Worm (Caenorhabditis elegans) whole organism, L3 larva: ENCODE measurements around the gene F56D1.1.

ENCODE experiments used
- R02D3.7 ChIP-seq: fragments of 150-350 bp; optimal IDR thresholded peaks from 2 replicates; lab custom pipeline; 2014; ENCODE audit warnings: missing biosample characterization, missing genetic modification characterization
- ZK546.5 ChIP-seq: sonication (generic microtip); optimal IDR thresholded peaks from 2 replicates; lab custom pipeline; 2017; ENCODE audit warnings: missing biosample characterization, missing genetic modification characterization
- aly-2 ChIP-seq: fragments of 150-350 bp; optimal IDR thresholded peaks from 2 replicates; lab custom pipeline; 2014; ENCODE audit warnings: missing biosample characterization, missing genetic modification characterization
- ama-1 ChIP-seq: fragments of 150-350 bp; optimal IDR thresholded peaks from 2 replicates; lab custom pipeline; 2018
- ceh-16 ChIP-seq: sonication (generic microtip); optimal IDR thresholded peaks from 2 replicates; lab custom pipeline; 2017; ENCODE audit warnings: missing biosample characterization, missing genetic modification characterization
- ceh-28 ChIP-seq: fragments of 150-350 bp; optimal IDR thresholded peaks from 2 replicates; lab custom pipeline; 2014; ENCODE audit warnings: missing biosample characterization, missing genetic modification reagents, missing genetic modification characterization
- ceh-82 ChIP-seq: fragments of 150-350 bp; optimal IDR thresholded peaks from 2 replicates; lab custom pipeline; 2014; ENCODE audit warnings: missing biosample characterization, missing genetic modification characterization
- ceh-9 ChIP-seq: sonication (generic microtip); optimal IDR thresholded peaks from 2 replicates; lab custom pipeline; 2018; ENCODE audit warnings: missing biosample characterization, missing genetic modification characterization
- daf-12 ChIP-seq: fragments of 150-350 bp; optimal IDR thresholded peaks from 2 replicates; lab custom pipeline; 2014; ENCODE audit warnings: missing biosample characterization, missing genetic modification reagents, missing genetic modification characterization
- egl-27 ChIP-seq: sonication (generic microtip); optimal IDR thresholded peaks from 4 replicates; lab custom pipeline; 2017; ENCODE audit warnings: missing biosample characterization, missing genetic modification reagents, missing genetic modification characterization
- egl-5 ChIP-seq: fragments of 150-350 bp; optimal IDR thresholded peaks from 2 replicates; lab custom pipeline; 2017; ENCODE audit warnings: missing biosample characterization, missing genetic modification reagents, missing genetic modification characterization, inconsistent platforms
- elt-1 ChIP-seq: fragments of 150-350 bp; optimal IDR thresholded peaks from 2 replicates; lab custom pipeline; 2014; ENCODE audit warnings: missing biosample characterization, missing genetic modification characterization
- elt-2 ChIP-seq: sonication (generic microtip); optimal IDR thresholded peaks from 2 replicates; lab custom pipeline; 2016; ENCODE audit warnings: missing genetic modification reagents, mild to moderate bottlenecking, missing genetic modification characterization, missing compliant biosample characterization
- elt-3 ChIP-seq, 3 experiments: fragments of 150-350 bp in 1 of 3; sonication (generic microtip) in 2 of 3; optimal IDR thresholded peaks; 2 replicates in 2 of 3; 4 replicates in 1 of 3; lab custom pipeline; 2014 to 2017; ENCODE audit warnings: missing biosample characterization in 3 of 3, missing genetic modification characterization in 3 of 3
- eor-1 ChIP-seq, 2 experiments: fragments of 150-350 bp; optimal IDR thresholded peaks; 2 replicates each; lab custom pipeline; 2014 to 2018; ENCODE audit warnings: missing biosample characterization in 2 of 2, missing genetic modification characterization in 2 of 2
- fkh-10 ChIP-seq: sonication (generic microtip); optimal IDR thresholded peaks from 2 replicates; lab custom pipeline; 2017; ENCODE audit warnings: missing biosample characterization, missing genetic modification reagents, missing genetic modification characterization
- fkh-2 ChIP-seq: fragments of 150-350 bp; optimal IDR thresholded peaks from 2 replicates; lab custom pipeline; 2014; ENCODE audit warnings: missing biosample characterization, missing genetic modification reagents, missing genetic modification characterization
- fos-1 ChIP-seq: fragments of 150-350 bp; optimal IDR thresholded peaks from 2 replicates; lab custom pipeline; 2014; ENCODE audit warnings: missing biosample characterization, missing genetic modification characterization
- hmg-11 ChIP-seq: sonication (generic microtip); optimal IDR thresholded peaks from 2 replicates; lab custom pipeline; 2016; ENCODE audit warnings: missing genetic modification characterization, missing compliant biosample characterization
- jun-1 ChIP-seq: fragments of 150-350 bp; optimal IDR thresholded peaks from 2 replicates; lab custom pipeline; 2014; ENCODE audit warnings: missing biosample characterization, missing genetic modification reagents, missing genetic modification characterization
- lin-15B ChIP-seq: fragments of 150-350 bp; optimal IDR thresholded peaks from 2 replicates; lab custom pipeline; 2014; ENCODE audit warnings: missing biosample characterization, missing genetic modification characterization
- lin-39 ChIP-seq: fragments of 150-350 bp; optimal IDR thresholded peaks from 2 replicates; lab custom pipeline; 2018; ENCODE audit warnings: missing biosample characterization, missing genetic modification reagents, missing genetic modification characterization
- lsy-12 ChIP-seq: sonication (generic microtip); optimal IDR thresholded peaks from 2 replicates; lab custom pipeline; 2016; ENCODE audit warnings: mild to moderate bottlenecking, missing genetic modification characterization, missing compliant biosample characterization
- mdl-1 ChIP-seq: fragments of 150-350 bp; optimal IDR thresholded peaks from 2 replicates; lab custom pipeline; 2014; ENCODE audit warnings: missing biosample characterization, missing genetic modification characterization
- mml-1 ChIP-seq: fragments of 150-350 bp; sonication (generic microtip); optimal IDR thresholded peaks from 3 replicates; lab custom pipeline; 2014; ENCODE audit warnings: missing biosample characterization, missing genetic modification characterization
- nfya-1 ChIP-seq: sonication (generic microtip); optimal IDR thresholded peaks from 2 replicates; lab custom pipeline; 2017; ENCODE audit warnings: missing genetic modification characterization, mild to moderate bottlenecking, missing compliant biosample characterization, antibody characterized with exemption, moderate library complexity; ENCODE audit not compliant: insufficient read depth
- nhr-11 ChIP-seq: fragments of 150-350 bp; optimal IDR thresholded peaks from 2 replicates; lab custom pipeline; 2014; ENCODE audit warnings: missing biosample characterization, missing genetic modification characterization
- nhr-23 ChIP-seq: fragments of 150-350 bp; optimal IDR thresholded peaks from 2 replicates; lab custom pipeline; 2014; ENCODE audit warnings: missing biosample characterization, missing genetic modification reagents, missing genetic modification characterization
- nhr-25 ChIP-seq: sonication (generic microtip); optimal IDR thresholded peaks from 2 replicates; lab custom pipeline; 2017; ENCODE audit warnings: missing biosample characterization, missing genetic modification characterization
- nhr-28 ChIP-seq: fragments of 150-350 bp; optimal IDR thresholded peaks from 2 replicates; lab custom pipeline; 2014; ENCODE audit warnings: missing biosample characterization, missing genetic modification characterization
- nhr-43 ChIP-seq: sonication (generic microtip); optimal IDR thresholded peaks from 2 replicates; lab custom pipeline; 2016; ENCODE audit warnings: mild to moderate bottlenecking, missing genetic modification characterization, missing compliant biosample characterization; ENCODE audit not compliant: poor library complexity, severe bottlenecking
- nhr-67 ChIP-seq: fragments of 150-350 bp; optimal IDR thresholded peaks from 2 replicates; lab custom pipeline; 2014; ENCODE audit warnings: missing biosample characterization, missing genetic modification characterization
- nhr-76 ChIP-seq: fragments of 150-350 bp; sonication (generic microtip); optimal IDR thresholded peaks from 5 replicates; lab custom pipeline; 2014; ENCODE audit warnings: missing biosample characterization, missing genetic modification characterization
- nhr-77 ChIP-seq: fragments of 150-350 bp; optimal IDR thresholded peaks from 2 replicates; lab custom pipeline; 2014; ENCODE audit warnings: missing biosample characterization, missing genetic modification characterization
- pha-4 ChIP-seq: fragments of 150-350 bp; optimal IDR thresholded peaks from 2 replicates; lab custom pipeline; 2014; ENCODE audit warnings: missing biosample characterization, missing genetic modification reagents, missing genetic modification characterization
- pqm-1 ChIP-seq: fragments of 150-350 bp; optimal IDR thresholded peaks from 2 replicates; lab custom pipeline; 2017; ENCODE audit warnings: missing biosample characterization, missing genetic modification characterization, inconsistent platforms
- sea-2 ChIP-seq: fragments of 150-350 bp; sonication (generic microtip); optimal IDR thresholded peaks from 4 replicates; lab custom pipeline; 2014; ENCODE audit warnings: missing biosample characterization, missing genetic modification reagents, missing genetic modification characterization
- skn-1 ChIP-seq: fragments of 150-350 bp; optimal IDR thresholded peaks from 2 replicates; lab custom pipeline; 2014; ENCODE audit warnings: missing biosample characterization, missing genetic modification characterization
- tbx-2 ChIP-seq: sonication (generic microtip); optimal IDR thresholded peaks from 2 replicates; lab custom pipeline; 2016; ENCODE audit warnings: mild to moderate bottlenecking, missing genetic modification characterization, missing compliant biosample characterization
- unc-39 ChIP-seq: sonication (generic microtip); optimal IDR thresholded peaks from 4 replicates; lab custom pipeline; 2017; ENCODE audit warnings: missing biosample characterization, missing genetic modification characterization
- unc-62 ChIP-seq: fragments of 150-350 bp; sonication (generic microtip); optimal IDR thresholded peaks from 4 replicates; lab custom pipeline; 2014; ENCODE audit warnings: missing biosample characterization, missing genetic modification reagents, missing genetic modification characterization
- zag-1 ChIP-seq: fragments of 150-350 bp; optimal IDR thresholded peaks from 2 replicates; lab custom pipeline; 2014; ENCODE audit warnings: missing biosample characterization, missing genetic modification characterization
- ztf-11 ChIP-seq: fragments of 150-350 bp; optimal IDR thresholded peaks from 2 replicates; lab custom pipeline; 2014; ENCODE audit warnings: missing biosample characterization, missing genetic modification characterization
- ztf-4 ChIP-seq: fragments of 150-350 bp; optimal IDR thresholded peaks from 2 replicates; lab custom pipeline; 2014; ENCODE audit warnings: missing biosample characterization, missing genetic modification characterization

The F56D1.1 gene

ce11 chrII:5463692-5464300 lies 14.6 kb upstream of the F56D1.1 start:
- no peak for TF ChIP-seq egl-5 (tag; lab: Kevin White, UChicago)
- peak; percentile 58 for TF ChIP-seq fkh-10
- no peak for TF ChIP-seq mml-1 (tag; lab: Kevin White, UChicago)
- no peak for TF ChIP-seq fkh-2 (tag; lab: Kevin White, UChicago)
- no peak for TF ChIP-seq nhr-25 (tag; lab: Kevin White, UChicago)
- no peak for TF ChIP-seq ZK546.5 (tag; lab: Kevin White, UChicago)
- peak; percentile 41 for TF ChIP-seq nfya-1 (tag; lab: Kevin White, UChicago)
- TF ChIP-seq ceh-9 = no peak
- no peak for TF ChIP-seq ceh-82 (tag; lab: Kevin White, UChicago)
- TF ChIP-seq skn-1 (tag; lab: Kevin White, UChicago) = no peak
- no peak for TF ChIP-seq unc-39 (tag; lab: Kevin White, UChicago)
- TF ChIP-seq nhr-43 (tag; lab: Kevin White, UChicago) = no peak
- TF ChIP-seq nhr-11 (tag; lab: Kevin White, UChicago) = no peak
- TF ChIP-seq lin-39 (tag; lab: Kevin White, UChicago) = peak; percentile 56
- TF ChIP-seq nhr-28 (tag; lab: Kevin White, UChicago) = no peak
- no peak for TF ChIP-seq ceh-28 (tag; lab: Kevin White, UChicago)
- TF ChIP-seq lsy-12 = no peak
- no peak for TF ChIP-seq ztf-11 (tag; lab: Kevin White, UChicago)
- TF ChIP-seq elt-2 (tag; lab: Kevin White, UChicago) = no peak
- no peak for TF ChIP-seq R02D3.7 (tag; lab: Kevin White, UChicago)
- no peak for TF ChIP-seq pqm-1 (tag; lab: Kevin White, UChicago)
- no peak for TF ChIP-seq pha-4 (tag; lab: Kevin White, UChicago)
- peak; percentile 40 for TF ChIP-seq unc-62 (GFP tag; lab: Kevin White, UChicago)
- TF ChIP-seq, all 47 proteins: peak for 4

DNA sequence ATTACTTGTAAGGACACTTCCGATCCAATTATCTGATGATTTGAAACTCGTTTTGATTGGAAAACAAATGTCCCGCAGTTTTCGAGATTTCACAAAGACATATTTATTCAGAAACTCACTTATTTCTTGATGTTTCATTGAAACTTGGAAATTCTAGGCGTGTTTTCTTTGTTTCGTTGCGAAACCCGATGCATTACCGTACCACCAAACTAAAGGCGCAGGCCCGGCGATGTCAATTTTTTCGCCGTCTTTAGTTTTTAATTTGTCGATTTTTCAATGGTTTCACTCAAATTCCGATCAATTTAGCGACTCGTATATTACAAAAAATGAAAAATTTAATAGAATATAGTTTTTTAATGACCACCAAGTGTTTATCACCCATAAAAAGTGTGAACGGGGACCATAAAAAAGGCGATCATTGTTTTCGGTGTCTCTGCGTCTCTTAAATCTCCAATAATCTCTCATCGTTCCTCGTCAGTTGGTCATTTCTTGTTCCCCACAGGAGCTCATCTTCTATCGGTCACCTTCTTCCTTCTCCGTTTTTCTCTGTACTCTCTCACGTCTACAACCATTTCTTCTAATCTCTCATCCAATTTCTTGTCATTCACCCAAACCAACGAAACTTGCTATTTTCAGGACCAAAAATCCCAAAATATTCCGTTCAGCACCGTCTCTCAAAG lies 12.5 kb upstream of the F56D1.1 start, which contains the start of gene clr-1:
Gene clr-1, plus strand, starts transcription at position 630 of the 680 bp plus-strand sequence.
- TF ChIP-seq nfya-1 (tag; lab: Kevin White, UChicago) (peak; percentile 7), eor-1 (tag; optimal IDR thresholded peaks at IDR 0.05; lab: Kevin White, UChicago) (no peak), fkh-2 (tag; lab: Kevin White, UChicago) (no peak)

DNA sequence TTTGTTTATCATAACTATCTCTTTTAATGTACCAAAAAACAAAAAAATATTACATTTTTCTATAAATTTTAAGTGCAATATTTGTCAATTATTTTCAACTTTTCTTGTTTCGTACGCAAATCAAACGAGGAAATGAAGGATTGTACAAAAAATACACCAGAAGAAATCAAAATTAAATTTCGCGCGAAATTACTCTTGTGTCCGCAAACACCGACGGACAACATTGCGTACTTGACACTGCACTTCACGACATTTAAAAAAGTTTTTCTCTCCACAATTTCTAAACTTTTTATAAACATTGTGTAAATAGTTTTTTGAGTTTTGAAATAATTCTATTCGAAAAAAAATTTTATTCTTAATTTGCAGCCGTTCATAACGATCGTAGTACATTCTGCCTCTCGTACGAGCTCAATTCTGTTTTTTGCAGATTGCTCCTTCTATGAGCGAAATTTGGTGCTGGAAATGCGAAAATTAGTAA lies 4.4 kb upstream of the F56D1.1 start, which contains the start of gene mrps-16:
Gene mrps-16, plus strand, starts transcription at position 428 of the 478 bp plus-strand sequence.
- TF ChIP-seq fkh-10 (no peak), ceh-9 (no peak), unc-39 (tag; lab: Kevin White, UChicago) (no peak), ceh-16 (no peak), lin-15B (tag; lab: Kevin White, UChicago) (peak; percentile 40), fos-1 (tag; lab: Kevin White, UChicago) (no peak), ama-1 (no peak), pha-4 (tag; lab: Kevin White, UChicago) (no peak), jun-1 (tag; lab: Kevin White, UChicago) (no peak), R02D3.7 (tag; lab: Kevin White, UChicago) (peak; percentile 26), nhr-25 (tag; lab: Kevin White, UChicago) (peak; percentile 44), ceh-28 (tag; lab: Kevin White, UChicago) (peak; percentile 22), unc-62 (GFP tag; lab: Kevin White, UChicago) (no peak), eor-1 (tag; optimal IDR thresholded peaks at IDR 0.05; lab: Kevin White, UChicago) (no peak), elt-3 (tag; optimal IDR thresholded peaks at IDR 0.05; lab: Kevin White, UChicago) (no peak), nhr-76 (no peak), elt-2 (tag; lab: Kevin White, UChicago) (no peak), mml-1 (tag; lab: Kevin White, UChicago) (no peak), nhr-11 (tag; lab: Kevin White, UChicago) (no peak), egl-27 (tag; lab: Kevin White, UChicago) (no peak), sea-2 (GFP tag; lab: Kevin White, UChicago) (no peak), mdl-1 (tag; lab: Kevin White, UChicago) (no peak), fkh-2 (tag; lab: Kevin White, UChicago) (no peak), nhr-28 (tag; lab: Kevin White, UChicago) (no peak), ztf-4 (tag; lab: Kevin White, UChicago) (no peak), zag-1 (tag; lab: Kevin White, UChicago) (no peak), lin-39 (tag; lab: Kevin White, UChicago) (peak; percentile 17), hmg-11 (tag; lab: Kevin White, UChicago) (peak; percentile 77), skn-1 (tag; lab: Kevin White, UChicago) (no peak), tbx-2 (tag; lab: Kevin White, UChicago) (no peak), egl-5 (tag; lab: Kevin White, UChicago) (peak; percentile 8), pqm-1 (tag; lab: Kevin White, UChicago) (no peak), elt-1 (tag; lab: Kevin White, UChicago) (no peak), nhr-23 (tag; lab: Kevin White, UChicago) (no peak), daf-12 (tag; lab: Kevin White, UChicago) (no peak), nhr-67 (tag; lab: Kevin White, UChicago) (no peak), nfya-1 (tag; lab: Kevin White, UChicago) (peak; percentile 53), nhr-77 (tag; lab: Kevin White, UChicago) (no peak), aly-2 (no peak)
